Fruit fly (Drosophila melanogaster) whole organism: Measurements from ENCODE around the gene CG13601.

Experiments
- Dll ChIP-seq: fragments of >200 bp; optimal IDR thresholded peaks from 2 replicates; lab custom pipeline; 2017
- pan ChIP-seq: fragments of >200 bp; optimal IDR thresholded peaks from 2 replicates; lab custom pipeline; 2017
- usp ChIP-seq: fragments of >200 bp; optimal IDR thresholded peaks from 2 replicates; lab custom pipeline; 2017; ENCODE audit warnings: missing biosample characterization, missing genetic modification characterization, mixed read lengths

dm6 chr3R:23942550-23942949, 15.1 kb upstream of the CG13601 start:
- TF ChIP-seq Dll (lab: Kevin White, UChicago) (no peak), pan (lab: Kevin White, UChicago) (no peak), usp (GFP tag; lab: Kevin White, UChicago) (no peak)
